Worm (Caenorhabditis elegans) whole organism, midembryonic: ENCODE measurements around the gene T11B7.1.

ENCODE experiments used
- T22C8.4 ChIP-seq: fragments of 200-800 bp; sonication (Bioruptor generic); IDR thresholded peaks from 2 replicates; pipeline ENCODE4 v1.3.6; 2022; ENCODE audit warnings: missing genetic modification characterization, missing compliant biosample characterization
- cog-1 ChIP-seq: sonication (generic microtip); optimal IDR thresholded peaks from 2 replicates; lab custom pipeline; 2016; ENCODE audit warnings: missing genetic modification characterization, missing compliant biosample characterization
- flt-1 ChIP-seq: fragments of 200-800 bp; sonication (Bioruptor generic); IDR thresholded peaks from 2 replicates; pipeline ENCODE4 v1.3.6; 2022; ENCODE audit warnings: missing genetic modification characterization, missing compliant biosample characterization
- klf-2 ChIP-seq: fragments of 200-800 bp; sonication (Bioruptor generic); conservative IDR thresholded peaks from 2 replicates; pipeline ENCODE4 v1.3.6; 2022; ENCODE audit warnings: missing genetic modification reagents, missing genetic modification characterization, missing compliant biosample characterization
- med-1 ChIP-seq: sonication (generic microtip); optimal IDR thresholded peaks from 2 replicates; lab custom pipeline; 2017; ENCODE audit warnings: missing genetic modification characterization, mild to moderate bottlenecking, missing compliant biosample characterization, antibody characterized with exemption, missing genetic modification reagents; ENCODE audit not compliant: insufficient read depth
- ref-1 ChIP-seq: fragments of 200-800 bp; sonication (Bioruptor generic); conservative IDR thresholded peaks from 2 replicates; pipeline ENCODE4 v1.3.6; 2022; ENCODE audit warnings: missing genetic modification reagents, missing genetic modification characterization, missing compliant biosample characterization
- tab-1 ChIP-seq: fragments of 200-800 bp; sonication (Bioruptor generic); IDR thresholded peaks from 2 replicates; pipeline ENCODE4 v1.3.6; 2022; ENCODE audit warnings: missing genetic modification characterization, missing compliant biosample characterization
- ztf-23 ChIP-seq: fragments of 200-800 bp; sonication (Bioruptor generic); IDR thresholded peaks from 2 replicates; pipeline ENCODE4 v1.3.6; 2022; ENCODE audit warnings: missing genetic modification reagents, missing genetic modification characterization, missing compliant biosample characterization
- ztf-29 ChIP-seq: fragments of 200-800 bp; sonication (Bioruptor generic); IDR thresholded peaks from 2 replicates; pipeline ENCODE4 v1.3.6; 2022; ENCODE audit warnings: missing genetic modification reagents, missing genetic modification characterization, missing compliant biosample characterization

Gene T11B7.1

ce11 chrIV:8816617-8817016 lies 23.9 kb upstream of the T11B7.1 start:
- TF ChIP-seq tab-1 (GFP tag; lab: Robert Waterston, UW) (no peak), flt-1 (GFP tag; lab: Robert Waterston, UW) (0 out of 2 replicates have a peak, but pooled peaks have one; percentile 20), ref-1 (no peak), klf-2 (GFP tag; lab: Robert Waterston, UW) (no peak), T22C8.4 (GFP tag; lab: Robert Waterston, UW) (no peak), med-1 (GFP tag; lab: Kevin White, UChicago) (no peak), ztf-23 (GFP tag; lab: Robert Waterston, UW) (0 out of 2 replicates have a peak, but pooled peaks have one; percentile 10), ztf-29 (no peak), cog-1 (tag; lab: Kevin White, UChicago) (no peak)

ce11 chrIV:8817639-8818038 lies 22.9 kb upstream of the T11B7.1 start, which contains the start of gene T28C6.10:
Gene T28C6.10 (plus strand): TSS chrIV:8817939.
- TF ChIP-seq ztf-29: no peak
- TF ChIP-seq klf-2 (GFP tag; lab: Robert Waterston, UW): no peak
- no peak for TF ChIP-seq cog-1 (tag; lab: Kevin White, UChicago)
- no peak for TF ChIP-seq tab-1 (GFP tag; lab: Robert Waterston, UW)
- TF ChIP-seq ztf-23 (GFP tag; lab: Robert Waterston, UW): no peak

ce11 chrIV:8819471-8819870 lies 21.0 kb upstream of the T11B7.1 start:
- TF ChIP-seq ref-1 (no peak), klf-2 (GFP tag; lab: Robert Waterston, UW) (no peak), cog-1 (tag; lab: Kevin White, UChicago) (no peak), med-1 (GFP tag; lab: Kevin White, UChicago) (no peak), tab-1 (GFP tag; lab: Robert Waterston, UW) (no peak), T22C8.4 (GFP tag; lab: Robert Waterston, UW) (no peak), flt-1 (GFP tag; lab: Robert Waterston, UW) (no peak), ztf-29 (no peak), ztf-23 (GFP tag; lab: Robert Waterston, UW) (no peak)

ce11 chrIV:8820041-8820440 lies 20.5 kb upstream of the T11B7.1 start, which contains the start of gene T28C6.3:
Gene T28C6.3 (plus strand): TSS chrIV:8820341.
- TF ChIP-seq ztf-23 (GFP tag; lab: Robert Waterston, UW) (no peak), cog-1 (tag; lab: Kevin White, UChicago) (no peak), T22C8.4 (GFP tag; lab: Robert Waterston, UW) (no peak), tab-1 (GFP tag; lab: Robert Waterston, UW) (no peak), med-1 (GFP tag; lab: Kevin White, UChicago) (no peak), klf-2 (GFP tag; lab: Robert Waterston, UW) (no peak), ref-1 (no peak)

ce11 chrIV:8821147-8821546 lies 19.4 kb upstream of the T11B7.1 start, which contains the start of gene T28C6.5:
Gene T28C6.5 (plus strand): TSS chrIV:8821447.
- TF ChIP-seq med-1 (GFP tag; lab: Kevin White, UChicago): no peak

ce11 chrIV:8822598-8822997 lies 17.9 kb upstream of the T11B7.1 start:
- TF ChIP-seq T22C8.4 (GFP tag; lab: Robert Waterston, UW) (no peak), cog-1 (tag; lab: Kevin White, UChicago) (no peak), tab-1 (GFP tag; lab: Robert Waterston, UW) (no peak), ztf-23 (GFP tag; lab: Robert Waterston, UW) (no peak), klf-2 (GFP tag; lab: Robert Waterston, UW) (no peak), med-1 (GFP tag; lab: Kevin White, UChicago) (no peak), ztf-29 (no peak), flt-1 (GFP tag; lab: Robert Waterston, UW) (no peak), ref-1 (no peak)

- TF ChIP-seq med-1 (GFP tag; lab: Kevin White, UChicago): no peak
Measured at ce11 chrIV:8824145-8824833, 16.2 kb upstream of the T11B7.1 start, which contains the start of the genes col-117 and col-3. Gene col-117 (minus strand): TSS chrIV:8824195. Gene col-3 (plus strand): TSS chrIV:8824783.

- TF ChIP-seq med-1 (GFP tag; lab: Kevin White, UChicago): no peak
- no peak for TF ChIP-seq tab-1 (GFP tag; lab: Robert Waterston, UW)
- no peak for TF ChIP-seq ref-1
- TF ChIP-seq klf-2 (GFP tag; lab: Robert Waterston, UW): no peak
- no peak for TF ChIP-seq ztf-23 (GFP tag; lab: Robert Waterston, UW)
- no peak for TF ChIP-seq ztf-29
- TF ChIP-seq T22C8.4 (GFP tag; lab: Robert Waterston, UW): no peak
- TF ChIP-seq cog-1 (tag; lab: Kevin White, UChicago): no peak
- TF ChIP-seq flt-1 (GFP tag; lab: Robert Waterston, UW): no peak
Measured at ce11 chrIV:8825997-8826605, 14.4 kb upstream of the T11B7.1 start.

- TF ChIP-seq T22C8.4 (GFP tag; lab: Robert Waterston, UW) (peak; percentile 80), cog-1 (tag; lab: Kevin White, UChicago) (no peak), ztf-23 (GFP tag; lab: Robert Waterston, UW) (no peak)
Measured at ce11 chrIV:8826606-8827000, 13.9 kb upstream of the T11B7.1 start.

ce11 chrIV:8827500-8827899 lies 13.0 kb upstream of the T11B7.1 start, which contains the start of gene T28C6.7:
Gene T28C6.7 (plus strand): TSS chrIV:8827800.
- TF ChIP-seq klf-2 (GFP tag; lab: Robert Waterston, UW) (no peak), cog-1 (tag; lab: Kevin White, UChicago) (no peak), T22C8.4 (GFP tag; lab: Robert Waterston, UW) (no peak), flt-1 (GFP tag; lab: Robert Waterston, UW) (no peak), ztf-23 (GFP tag; lab: Robert Waterston, UW) (no peak), ref-1 (no peak), med-1 (GFP tag; lab: Kevin White, UChicago) (no peak), ztf-29 (no peak), tab-1 (GFP tag; lab: Robert Waterston, UW) (no peak)
